Worm (Caenorhabditis elegans): Measurements from ENCODE around the gene fbxb-62.

DNA sequence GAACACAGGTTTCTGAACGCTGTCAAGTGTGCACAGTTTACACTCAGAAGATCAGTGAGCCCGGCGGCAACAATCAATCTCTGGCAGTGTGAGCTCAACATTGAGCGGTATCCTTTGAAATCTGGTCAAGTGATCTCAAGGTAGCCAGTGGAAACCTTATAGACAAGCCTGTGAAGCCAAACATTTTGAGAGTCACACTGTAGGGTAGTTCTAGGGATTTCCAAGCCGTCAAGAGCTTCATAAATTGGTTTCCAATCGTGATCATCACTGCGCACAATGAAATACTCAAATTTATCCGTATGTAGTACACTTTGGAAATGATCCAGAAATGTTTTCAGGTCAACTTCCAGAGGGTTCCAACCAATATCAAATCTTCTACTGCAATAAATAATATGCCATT lies 5.1 kb upstream of the fbxb-62 start, which contains the start of gene F55C9.15:
- no peak for TF ChIP-seq ama-1 (optimal IDR thresholded peaks at IDR 0.05)
- no peak for TF ChIP-seq elt-1 (tag; optimal IDR thresholded peaks at IDR 0.05)
- TF ChIP-seq zag-1 (tag; optimal IDR thresholded peaks at IDR 0.05) = no peak
- TF ChIP-seq tbx-2 (tag; optimal IDR thresholded peaks at IDR 0.05) = no peak
- no peak for TF ChIP-seq elt-3 (tag; optimal IDR thresholded peaks at IDR 0.05)
- TF ChIP-seq sea-2 (GFP tag; optimal IDR thresholded peaks at IDR 0.05) = no peak
- TF ChIP-seq ztf-11 (tag; optimal IDR thresholded peaks at IDR 0.05) = no peak
- no peak for TF ChIP-seq jun-1 (tag; optimal IDR thresholded peaks at IDR 0.05)
- no peak for TF ChIP-seq aly-2 (tag; optimal IDR thresholded peaks at IDR 0.05)
- TF ChIP-seq nhr-12 (tag; optimal IDR thresholded peaks at IDR 0.05) = no peak
- no peak for TF ChIP-seq snpc-4 (tag; optimal IDR thresholded peaks at IDR 0.05)
- no peak for TF ChIP-seq lin-39 (tag; optimal IDR thresholded peaks at IDR 0.05)
- TF ChIP-seq ZK546.5 (tag; optimal IDR thresholded peaks at IDR 0.05) = no peak
